Worm (Caenorhabditis elegans): Measurements from ENCODE around the gene F40G9.17.

Gene F40G9.17

ce11 chrIII:251410-251809 lies 57.1 kb downstream of the F40G9.17 start:
- TF ChIP-seq ceh-28 (tag; optimal IDR thresholded peaks at IDR 0.05) (peak; percentile 60), unc-39 (tag; optimal IDR thresholded peaks at IDR 0.05) (no peak)

DNA sequence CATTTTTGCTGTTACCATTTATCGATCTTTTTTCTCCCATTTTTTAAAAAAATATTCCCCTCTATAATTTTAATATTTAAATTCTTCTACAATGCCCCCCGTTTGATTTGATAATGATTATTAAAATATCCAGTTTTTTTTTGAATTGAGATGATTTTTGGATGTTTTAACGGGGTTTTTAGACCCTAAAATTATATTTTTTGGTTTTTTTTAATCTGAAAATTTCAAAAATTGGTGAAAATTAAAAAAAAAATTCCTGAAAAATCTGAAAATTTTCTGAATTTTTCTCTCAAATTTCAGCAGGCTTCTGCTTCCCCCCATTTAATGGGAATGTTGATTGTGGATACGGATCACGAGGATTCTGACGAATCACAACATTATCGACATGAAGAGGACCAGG lies 60.0 kb downstream of the F40G9.17 start, which contains the start of gene Y50D7A.3:
TSS of gene Y50D7A.3 (plus strand) at position 301 of the 400 bp plus-strand sequence.
- no peak for TF ChIP-seq ama-1 (optimal IDR thresholded peaks at IDR 0.05)
- no peak for TF ChIP-seq nhr-77 (tag; optimal IDR thresholded peaks at IDR 0.05)
- TF ChIP-seq ztf-4 (tag; optimal IDR thresholded peaks at IDR 0.05): no peak
- TF ChIP-seq R02D3.7 (tag; optimal IDR thresholded peaks at IDR 0.05): no peak
- no peak for TF ChIP-seq ceh-9 (tag; optimal IDR thresholded peaks at IDR 0.05)
- no peak for TF ChIP-seq nhr-11 (tag; optimal IDR thresholded peaks at IDR 0.05)
- TF ChIP-seq nhr-12 (tag; optimal IDR thresholded peaks at IDR 0.05): no peak
- TF ChIP-seq sea-2 (GFP tag; optimal IDR thresholded peaks at IDR 0.05): no peak
- no peak for TF ChIP-seq hmg-11 (tag; optimal IDR thresholded peaks at IDR 0.05)
- no peak for TF ChIP-seq ZK546.5 (tag; optimal IDR thresholded peaks at IDR 0.05)
- no peak for TF ChIP-seq egl-5 (tag; optimal IDR thresholded peaks at IDR 0.05)
- no peak for TF ChIP-seq nhr-76 (tag; optimal IDR thresholded peaks at IDR 0.05)
- TF ChIP-seq nhr-28 (tag; optimal IDR thresholded peaks at IDR 0.05): no peak
- TF ChIP-seq fkh-2 (tag; optimal IDR thresholded peaks at IDR 0.05): no peak

Data from whole organism, L3 larva.